Fruit fly (Drosophila melanogaster) whole organism: Measurements from ENCODE around the gene CG11349.
A peak's percentile ranks its signal among the peaks of the same experiment; 100 is the strongest.

Source experiments
- CG8478 ChIP-seq: fragments of >200 bp; optimal IDR thresholded peaks from 2 replicates; lab custom pipeline; 2018; ENCODE audit warnings: inconsistent platforms
- Dll ChIP-seq: fragments of >200 bp; optimal IDR thresholded peaks from 2 replicates; lab custom pipeline; 2017
- EcR ChIP-seq, 2 experiments: fragments of >200 bp; optimal IDR thresholded peaks; 2 replicates each; lab custom pipeline; 2017; ENCODE audit warnings: missing biosample characterization in 2 of 2, missing genetic modification characterization in 2 of 2, missing genetic modification reagents in 2 of 2
- pan ChIP-seq: fragments of >200 bp; optimal IDR thresholded peaks from 2 replicates; lab custom pipeline; 2017
- psq ChIP-seq: fragments of >200 bp; optimal IDR thresholded peaks from 2 replicates; lab custom pipeline; 2017
- usp ChIP-seq: fragments of >200 bp; optimal IDR thresholded peaks from 2 replicates; lab custom pipeline; 2017; ENCODE audit warnings: missing biosample characterization, missing genetic modification characterization, mixed read lengths

CG11349 gene

DNA sequence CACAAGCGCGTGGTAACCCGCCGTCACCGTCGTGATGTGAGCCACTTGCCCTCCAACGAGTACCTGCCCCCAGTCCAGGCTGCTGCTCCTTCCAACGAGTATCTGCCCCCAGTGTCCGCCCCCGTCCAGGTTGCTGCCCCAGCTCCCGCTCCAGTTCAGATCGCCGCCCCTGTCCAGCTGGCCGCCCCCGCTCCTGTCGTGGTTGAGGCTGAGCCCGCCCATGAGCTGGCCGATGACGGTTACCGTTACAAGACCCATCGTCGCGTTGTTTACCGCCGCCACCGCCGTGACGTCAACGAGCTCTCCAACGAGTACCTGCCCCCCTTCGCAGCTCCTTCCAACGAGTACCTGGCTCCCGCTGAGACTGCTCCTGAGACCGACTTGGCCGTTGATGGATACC is 7.9 kb downstream of the CG11349 start:
- TF ChIP-seq pan (lab: Kevin White, UChicago) (no peak), psq (lab: Kevin White, UChicago) (no peak), usp (GFP tag; lab: Kevin White, UChicago) (no peak), CG8478 (lab: Kevin White, UChicago) (no peak), EcR (GFP tag; optimal IDR thresholded peaks at IDR 0.05; lab: Kevin White, UChicago) (no peak), Dll (lab: Kevin White, UChicago) (no peak)

DNA sequence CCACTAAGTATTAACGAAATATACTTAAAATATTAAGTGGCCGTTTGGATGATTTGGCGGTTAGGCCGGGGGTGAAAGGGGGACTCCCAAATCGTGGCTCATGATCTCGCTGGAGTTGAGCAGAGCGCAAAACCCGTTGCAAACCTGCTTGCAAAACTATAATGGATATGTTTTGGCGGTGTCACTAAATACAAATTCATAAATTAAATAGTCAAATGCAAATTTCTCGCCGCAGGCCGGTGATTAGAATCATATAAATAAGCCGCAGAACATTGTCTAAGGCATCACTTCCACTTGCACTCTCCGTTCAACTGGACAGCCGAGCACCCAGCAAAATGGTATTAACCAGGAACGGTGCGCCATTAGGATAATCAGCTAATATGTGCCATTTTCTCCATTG is 9.6 kb downstream of the CG11349 start, which contains the start of gene CG11350:
CG11350 (plus strand) TSS at position 301 of the 400 bp plus-strand sequence.
- TF ChIP-seq pan (lab: Kevin White, UChicago): no peak
- TF ChIP-seq CG8478 (lab: Kevin White, UChicago): no peak
- TF ChIP-seq EcR (GFP tag; optimal IDR thresholded peaks at IDR 0.05; lab: Kevin White, UChicago): no peak
- TF ChIP-seq usp (GFP tag; lab: Kevin White, UChicago): no peak
- no peak for TF ChIP-seq psq (lab: Kevin White, UChicago)
- TF ChIP-seq Dll (lab: Kevin White, UChicago): no peak

DNA sequence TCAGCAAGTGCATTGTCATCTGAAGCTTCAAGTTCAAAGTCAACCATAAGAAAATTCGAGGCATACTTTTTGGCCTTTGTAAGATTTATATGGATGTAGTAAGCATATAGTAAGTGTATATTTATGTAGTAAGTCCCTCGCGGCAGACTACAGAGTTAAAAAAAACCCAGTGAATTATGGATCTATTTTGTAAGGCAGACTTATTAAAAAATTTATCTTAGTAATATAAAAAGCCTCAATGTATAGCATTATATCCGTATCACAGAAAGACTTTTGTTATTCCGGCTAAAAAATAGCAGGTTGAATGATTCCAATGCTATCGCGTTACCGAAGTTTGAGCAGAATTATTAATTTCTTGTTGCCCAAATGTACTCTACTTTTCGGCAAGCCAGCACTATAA is 11.8 kb downstream of the CG11349 start:
- TF ChIP-seq CG8478 (lab: Kevin White, UChicago): no peak
- no peak for TF ChIP-seq psq (lab: Kevin White, UChicago)
- TF ChIP-seq Dll (lab: Kevin White, UChicago): no peak
- TF ChIP-seq pan (lab: Kevin White, UChicago): no peak
- TF ChIP-seq EcR (GFP tag; optimal IDR thresholded peaks at IDR 0.05; lab: Kevin White, UChicago): no peak
- no peak for TF ChIP-seq usp (GFP tag; lab: Kevin White, UChicago)

DNA sequence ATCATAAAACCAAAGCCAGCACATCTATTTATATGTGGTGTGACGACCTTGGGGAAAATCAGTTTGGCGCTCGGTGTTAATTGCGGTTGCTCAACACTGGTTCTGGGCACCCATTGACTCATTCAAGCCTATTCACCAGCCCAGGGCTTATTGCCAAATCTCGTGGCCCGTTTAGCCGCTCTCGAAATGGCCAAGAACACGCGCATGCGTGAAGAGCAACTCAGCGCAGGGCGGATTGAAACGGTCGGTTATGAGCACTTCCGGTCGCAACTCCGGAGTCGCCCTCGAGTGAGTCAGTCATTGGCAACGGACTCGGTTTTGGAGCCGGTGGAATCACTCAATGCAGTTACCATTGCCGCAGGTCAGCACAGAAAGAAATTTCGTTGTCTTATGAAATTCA is 16.6 kb downstream of the CG11349 start:
- TF ChIP-seq Dll (lab: Kevin White, UChicago): no peak
- no peak for TF ChIP-seq pan (lab: Kevin White, UChicago)
- TF ChIP-seq psq (lab: Kevin White, UChicago): no peak

DNA sequence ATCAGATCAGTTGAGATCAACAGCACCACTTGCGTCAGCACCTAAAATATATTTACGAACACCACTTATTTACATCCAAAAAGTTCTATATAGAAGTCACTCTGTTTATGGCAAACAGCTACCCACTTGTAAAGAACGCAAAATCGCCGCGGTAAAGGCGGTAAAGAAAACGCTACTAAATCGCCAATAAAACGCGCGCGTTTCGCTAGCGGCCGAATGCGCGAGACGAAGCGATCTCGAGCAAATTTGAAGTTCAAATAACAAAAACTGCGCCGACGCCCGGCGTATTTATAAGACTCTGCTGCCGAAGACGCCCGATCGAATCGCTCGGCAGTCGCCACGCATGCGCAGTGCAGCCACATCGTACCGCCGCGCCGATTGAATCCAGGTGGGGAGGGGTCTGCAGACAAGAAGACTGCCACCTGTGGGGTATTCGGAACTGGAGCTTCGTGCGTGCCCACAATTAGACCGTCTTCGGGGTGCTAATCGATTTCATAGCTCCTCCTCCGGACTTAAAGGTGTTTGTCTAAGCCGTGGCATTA is 17.9 kb downstream of the CG11349 start, which contains the start of gene CG13722:
CG13722 (minus strand) TSS at position 262 of the 542 bp plus-strand sequence.
- TF ChIP-seq psq (lab: Kevin White, UChicago): no peak
- TF ChIP-seq Dll (lab: Kevin White, UChicago): no peak
- no peak for TF ChIP-seq CG8478 (lab: Kevin White, UChicago)
- TF ChIP-seq usp (GFP tag; lab: Kevin White, UChicago): no peak
- no peak for TF ChIP-seq pan (lab: Kevin White, UChicago)
- TF ChIP-seq EcR (GFP tag; optimal IDR thresholded peaks at IDR 0.05; lab: Kevin White, UChicago): no peak

DNA sequence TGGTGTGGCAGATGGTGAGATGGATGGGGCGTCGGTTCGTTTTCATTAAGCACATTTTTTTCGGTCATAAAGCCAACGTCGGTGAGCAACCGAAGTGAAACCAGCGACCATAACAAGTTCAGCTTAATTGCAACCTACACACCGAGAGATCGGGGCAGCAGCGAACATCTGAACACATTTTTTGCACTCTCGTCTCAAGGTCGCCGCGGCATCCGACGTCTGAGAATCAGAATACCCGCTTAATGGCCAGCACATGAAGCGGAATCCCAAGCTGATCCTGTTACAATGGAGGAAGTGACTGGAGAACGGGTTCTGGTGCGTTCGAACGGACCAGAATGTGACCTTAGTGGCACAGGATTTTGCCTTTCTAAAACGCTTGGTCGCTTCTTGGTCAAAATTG is 20.7 kb downstream of the CG11349 start:
- TF ChIP-seq CG8478 (lab: Kevin White, UChicago) (no peak), Dll (lab: Kevin White, UChicago) (no peak), psq (lab: Kevin White, UChicago) (no peak), EcR (GFP tag; optimal IDR thresholded peaks at IDR 0.05; lab: Kevin White, UChicago) (no peak), usp (GFP tag; lab: Kevin White, UChicago) (no peak), pan (lab: Kevin White, UChicago) (no peak)

DNA sequence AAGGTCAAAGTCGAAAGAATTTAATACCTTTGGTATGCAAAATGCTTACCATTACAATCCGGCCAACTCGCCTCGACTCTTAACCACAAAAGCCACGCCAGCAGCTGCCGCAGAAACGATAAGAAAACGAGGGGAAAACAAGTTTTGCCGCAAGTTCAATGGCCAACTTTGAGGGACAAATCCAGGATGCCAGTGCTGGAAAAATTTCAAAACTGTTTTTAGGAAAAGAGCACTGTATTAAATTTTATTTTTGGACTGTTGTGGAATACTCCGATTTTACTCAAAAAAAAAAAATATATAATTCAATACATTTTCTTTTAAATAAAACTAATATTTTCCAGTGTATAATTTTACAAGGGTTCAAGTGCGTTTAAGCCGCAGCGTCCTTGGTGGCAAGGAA is 21.7 kb downstream of the CG11349 start:
- TF ChIP-seq EcR (GFP tag; optimal IDR thresholded peaks at IDR 0.05; lab: Kevin White, UChicago) (peak in 1 of 2 experiments; percentile 66), usp (GFP tag; lab: Kevin White, UChicago) (no peak)

DNA sequence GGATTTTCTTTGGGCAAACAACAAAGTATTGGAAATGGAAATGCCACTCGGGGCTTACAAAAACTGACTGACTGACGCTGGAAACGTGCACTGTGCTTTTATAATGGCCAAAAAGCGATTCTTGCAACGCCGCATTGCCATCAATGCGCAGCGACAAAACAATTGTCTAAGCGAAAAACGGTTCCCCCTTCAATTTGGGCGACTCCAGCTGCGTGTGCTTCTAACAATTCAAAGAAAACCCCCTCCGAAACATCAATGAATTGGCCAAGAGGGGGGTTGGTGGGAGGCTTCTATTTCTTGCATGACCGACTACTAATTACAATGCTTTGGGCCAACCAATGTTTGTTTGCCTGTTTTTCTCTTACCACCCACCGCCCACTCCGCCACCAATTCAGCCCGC is 24.8 kb downstream of the CG11349 start, which contains the start of gene CG13721:
CG13721 (minus strand) TSS at position 101 of the 400 bp plus-strand sequence.
- TF ChIP-seq usp (GFP tag; lab: Kevin White, UChicago): no peak
- no peak for TF ChIP-seq EcR (GFP tag; optimal IDR thresholded peaks at IDR 0.05; lab: Kevin White, UChicago)
- no peak for TF ChIP-seq CG8478 (lab: Kevin White, UChicago)
- no peak for TF ChIP-seq pan (lab: Kevin White, UChicago)
- no peak for TF ChIP-seq psq (lab: Kevin White, UChicago)
- TF ChIP-seq Dll (lab: Kevin White, UChicago): no peak

DNA sequence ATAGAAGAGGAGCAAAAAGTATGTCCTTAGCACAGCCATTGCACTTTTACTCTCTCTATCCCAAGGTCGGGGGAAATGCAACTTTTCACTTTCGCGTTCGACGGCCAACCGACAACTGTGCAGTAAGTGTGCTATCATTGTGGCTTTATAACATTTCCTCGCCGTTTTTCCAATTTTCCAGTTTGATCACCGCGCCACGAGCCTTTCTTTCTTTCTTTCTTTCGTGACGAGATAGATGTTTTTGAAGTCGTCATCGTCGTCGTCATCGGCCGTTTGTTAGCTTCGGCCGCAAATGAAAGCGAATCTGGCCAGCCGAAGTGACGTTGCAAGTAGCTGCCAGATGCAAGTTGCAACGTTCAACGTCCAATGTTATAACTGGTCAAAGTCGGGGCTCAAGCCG is 27.5 kb downstream of the CG11349 start, which contains the start of gene CG13720:
CG13720 (minus strand) TSS at position 101 of the 400 bp plus-strand sequence.
- no peak for TF ChIP-seq usp (GFP tag; lab: Kevin White, UChicago)
- no peak for TF ChIP-seq pan (lab: Kevin White, UChicago)

DNA sequence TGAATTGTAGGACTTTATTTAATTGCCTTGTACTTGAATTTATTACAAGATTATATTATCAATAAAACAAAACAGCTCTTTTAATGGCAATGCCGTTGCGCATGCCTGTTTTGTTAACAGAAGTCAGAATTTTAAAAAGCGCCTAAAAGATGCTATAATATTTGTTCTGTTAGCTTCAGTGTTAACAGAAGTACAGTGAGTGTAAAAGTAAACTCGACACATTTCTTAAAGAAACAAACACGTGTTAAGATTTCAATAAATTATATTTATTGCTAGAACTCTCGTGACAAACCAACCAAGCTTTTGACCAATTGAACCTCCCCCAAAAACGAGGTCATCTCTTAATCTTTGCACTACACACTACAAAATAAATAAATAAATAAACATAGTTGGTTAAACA is 28.5 kb downstream of the CG11349 start:
- TF ChIP-seq EcR (GFP tag; optimal IDR thresholded peaks at IDR 0.05; lab: Kevin White, UChicago): no peak
- TF ChIP-seq psq (lab: Kevin White, UChicago): no peak
- TF ChIP-seq CG8478 (lab: Kevin White, UChicago): no peak
- TF ChIP-seq usp (GFP tag; lab: Kevin White, UChicago): no peak
- no peak for TF ChIP-seq pan (lab: Kevin White, UChicago)
- TF ChIP-seq Dll (lab: Kevin White, UChicago): no peak

DNA sequence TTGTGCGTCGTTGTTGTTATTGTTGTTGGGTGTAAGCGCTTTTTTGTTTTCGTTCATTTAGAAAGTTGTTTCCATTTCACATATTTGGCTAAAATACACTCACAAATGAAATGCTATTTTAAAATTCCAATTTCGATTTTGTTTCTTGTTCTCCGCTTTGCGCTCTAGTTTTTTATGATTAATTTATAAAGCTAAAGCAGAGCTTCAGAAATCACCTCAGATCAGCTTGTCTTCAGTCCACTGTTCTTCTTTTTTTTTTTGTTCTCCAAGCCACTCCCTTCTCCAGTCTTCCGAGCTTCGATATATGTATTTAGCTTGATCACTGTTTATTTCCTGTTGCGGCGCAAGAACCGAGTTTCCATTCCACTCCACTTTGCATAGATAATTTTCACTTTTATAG is 35.0 kb downstream of the CG11349 start:
- TF ChIP-seq usp (GFP tag; lab: Kevin White, UChicago) (no peak), CG8478 (lab: Kevin White, UChicago) (no peak), EcR (GFP tag; optimal IDR thresholded peaks at IDR 0.05; lab: Kevin White, UChicago) (no peak), Dll (lab: Kevin White, UChicago) (no peak), psq (lab: Kevin White, UChicago) (no peak), pan (lab: Kevin White, UChicago) (no peak)

DNA sequence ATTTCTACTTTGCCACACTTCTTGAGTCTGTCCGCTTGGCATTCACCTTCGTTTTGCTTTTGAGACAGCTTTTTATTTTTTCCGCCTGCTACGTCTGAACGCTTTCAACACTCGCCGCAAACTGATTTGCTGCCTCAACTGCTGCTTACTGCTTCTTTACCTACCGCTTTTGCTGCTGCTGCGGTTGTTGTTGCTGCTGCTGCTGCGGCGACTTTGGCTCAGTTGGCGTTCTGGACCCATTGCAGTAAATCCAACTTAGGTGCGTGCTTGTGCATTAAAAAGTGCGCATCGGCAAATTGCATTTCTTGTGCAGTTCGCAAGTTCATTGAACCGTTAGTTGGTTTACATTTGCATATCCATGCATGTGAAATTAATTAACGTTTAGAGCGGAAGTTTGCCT is 35.4 kb downstream of the CG11349 start, which contains the start of gene NT1:
NT1 (minus strand) TSS at position 127 of the 400 bp plus-strand sequence.
- TF ChIP-seq CG8478 (lab: Kevin White, UChicago) (no peak), usp (GFP tag; lab: Kevin White, UChicago) (no peak), EcR (GFP tag; optimal IDR thresholded peaks at IDR 0.05; lab: Kevin White, UChicago) (peak in 1 of 2 experiments; percentile 50), psq (lab: Kevin White, UChicago) (no peak)
